Worm (Caenorhabditis elegans) whole organism, L1 larva: ENCODE measurements around the gene F22H10.6.

Source experiments
- aly-2 ChIP-seq: fragments of 150-350 bp; optimal IDR thresholded peaks from 2 replicates; lab custom pipeline; 2014; ENCODE audit warnings: missing biosample characterization, missing genetic modification characterization
- blmp-1 ChIP-seq: fragments of 150-350 bp; optimal IDR thresholded peaks from 2 replicates; lab custom pipeline; 2014; ENCODE audit warnings: missing biosample characterization, missing genetic modification characterization
- ces-1 ChIP-seq: fragments of 150-350 bp; optimal IDR thresholded peaks from 2 replicates; lab custom pipeline; 2014; ENCODE audit warnings: missing biosample characterization, missing genetic modification reagents, missing genetic modification characterization
- jun-1 ChIP-seq: fragments of 150-350 bp; optimal IDR thresholded peaks from 2 replicates; lab custom pipeline; 2014; ENCODE audit warnings: missing biosample characterization, missing genetic modification reagents, missing genetic modification characterization
- lin-13 ChIP-seq: fragments of 150-350 bp; optimal IDR thresholded peaks from 2 replicates; lab custom pipeline; 2014; ENCODE audit warnings: missing biosample characterization, missing genetic modification reagents, missing genetic modification characterization
- lin-15B ChIP-seq: fragments of 150-350 bp; sonication (generic microtip); optimal IDR thresholded peaks from 3 replicates; lab custom pipeline; 2014; ENCODE audit warnings: missing biosample characterization, missing genetic modification characterization
- nhr-11 ChIP-seq: fragments of 150-350 bp; optimal IDR thresholded peaks from 2 replicates; lab custom pipeline; 2014; ENCODE audit warnings: missing biosample characterization, missing genetic modification characterization
- nhr-12 ChIP-seq: sonication (generic microtip); optimal IDR thresholded peaks from 2 replicates; lab custom pipeline; 2017; ENCODE audit warnings: missing biosample characterization, missing genetic modification characterization
- nhr-237 ChIP-seq: fragments of 150-350 bp; optimal IDR thresholded peaks from 2 replicates; lab custom pipeline; 2014; ENCODE audit warnings: missing biosample characterization, missing genetic modification characterization
- nhr-77 ChIP-seq: fragments of 150-350 bp; optimal IDR thresholded peaks from 2 replicates; lab custom pipeline; 2014; ENCODE audit warnings: missing biosample characterization, missing genetic modification characterization
- sox-4 ChIP-seq: sonication (generic microtip); optimal IDR thresholded peaks from 2 replicates; lab custom pipeline; 2016; ENCODE audit warnings: missing genetic modification characterization, missing compliant biosample characterization
- unc-62 ChIP-seq: fragments of 150-350 bp; optimal IDR thresholded peaks from 2 replicates; lab custom pipeline; 2014; ENCODE audit warnings: missing biosample characterization, missing genetic modification reagents, missing genetic modification characterization
- unc-86 ChIP-seq: sonication (generic microtip); optimal IDR thresholded peaks from 2 replicates; lab custom pipeline; 2016; ENCODE audit warnings: missing genetic modification characterization, missing compliant biosample characterization

DNA sequence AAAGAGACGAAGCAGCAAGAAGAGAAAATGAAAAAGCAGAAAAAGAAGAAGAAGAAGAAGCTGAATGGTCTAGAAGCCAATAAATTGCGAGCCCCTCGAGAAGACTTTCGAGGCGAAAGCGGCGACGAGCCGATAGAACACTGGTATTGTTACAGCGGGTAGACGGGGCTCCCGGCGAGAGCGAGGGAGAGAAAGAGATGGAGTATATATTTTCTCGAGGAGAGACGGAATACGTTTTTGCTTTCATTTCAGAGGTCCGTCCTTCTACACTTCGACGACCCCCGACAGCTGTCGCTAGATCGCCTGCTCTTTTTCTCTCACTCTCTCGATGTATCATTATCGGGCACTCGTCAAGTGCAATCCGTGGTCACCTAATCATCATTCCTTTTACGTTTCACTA lies 35.9 kb downstream of the F22H10.6 start:
- TF ChIP-seq nhr-11 (tag; lab: Kevin White, UChicago) = no peak
- TF ChIP-seq nhr-237 (tag; lab: Kevin White, UChicago) = no peak
- no peak for TF ChIP-seq nhr-12 (tag; lab: Kevin White, UChicago)
- no peak for TF ChIP-seq blmp-1 (tag; lab: Kevin White, UChicago)
- no peak for TF ChIP-seq lin-15B (tag; lab: Kevin White, UChicago)
- TF ChIP-seq unc-86 (tag; lab: Kevin White, UChicago) = no peak
- TF ChIP-seq lin-13 (GFP tag; lab: Kevin White, UChicago) = no peak
- TF ChIP-seq aly-2 (tag; lab: Kevin White, UChicago) = no peak
- TF ChIP-seq sox-4 (tag; lab: Kevin White, UChicago) = no peak
- TF ChIP-seq ces-1 = no peak
- TF ChIP-seq jun-1 (tag; lab: Kevin White, UChicago) = no peak
- no peak for TF ChIP-seq unc-62 (GFP tag; lab: Kevin White, UChicago)
- no peak for TF ChIP-seq nhr-77 (tag; lab: Kevin White, UChicago)
